Worm (Caenorhabditis elegans) whole organism, mixed stage, embryonic: ENCODE measurements around the gene skr-20.

Source experiments
- M03D4.4 ChIP-seq: sonication (generic microtip); optimal IDR thresholded peaks from 2 replicates; lab custom pipeline; 2017; ENCODE audit warnings: mild to moderate bottlenecking, missing genetic modification characterization, missing compliant biosample characterization
- bed-3 ChIP-seq: fragments of 200-800 bp; sonication (Bioruptor generic); optimal IDR thresholded peaks from 3 replicates; lab custom pipeline; 2018; ENCODE audit warnings: mild to moderate bottlenecking, missing genetic modification characterization, moderate library complexity, missing compliant biosample characterization
- blmp-1 ChIP-seq: fragments of 150-350 bp; optimal IDR thresholded peaks from 2 replicates; lab custom pipeline; 2014; ENCODE audit warnings: missing biosample characterization, missing genetic modification characterization
- ceh-39 ChIP-seq: fragments of 150-350 bp; optimal IDR thresholded peaks from 2 replicates; lab custom pipeline; 2014; ENCODE audit warnings: missing biosample characterization, missing genetic modification characterization
- ceh-43 ChIP-seq: fragments of 200-800 bp; sonication (Bioruptor generic); optimal IDR thresholded peaks from 2 replicates; lab custom pipeline; 2018; ENCODE audit warnings: mild to moderate bottlenecking, missing genetic modification characterization, moderate library complexity, missing compliant biosample characterization
- ceh-83 ChIP-seq: fragments of 200-800 bp; sonication (Bioruptor generic); optimal IDR thresholded peaks from 2 replicates; lab custom pipeline; 2018; ENCODE audit warnings: mild to moderate bottlenecking, missing genetic modification characterization, missing compliant biosample characterization
- ces-1 ChIP-seq: fragments of 150-350 bp; optimal IDR thresholded peaks from 2 replicates; lab custom pipeline; 2014; ENCODE audit warnings: missing biosample characterization, missing genetic modification reagents, missing genetic modification characterization
- cnd-1 ChIP-seq: fragments of 200-800 bp; sonication (Bioruptor generic); optimal IDR thresholded peaks from 2 replicates; lab custom pipeline; 2018; ENCODE audit warnings: mild to moderate bottlenecking, missing genetic modification characterization, missing compliant biosample characterization
- drap-1 ChIP-seq: fragments of 200-800 bp; sonication (Bioruptor generic); optimal IDR thresholded peaks from 3 replicates; lab custom pipeline; 2018; ENCODE audit warnings: mild to moderate bottlenecking, missing genetic modification characterization, missing compliant biosample characterization
- elt-1 ChIP-seq: sonication (generic microtip); optimal IDR thresholded peaks from 2 replicates; lab custom pipeline; 2017; ENCODE audit warnings: missing genetic modification characterization, mild to moderate bottlenecking, missing compliant biosample characterization, antibody characterized with exemption, moderate library complexity, borderline replicate concordance; ENCODE audit not compliant: insufficient read depth
- elt-3 ChIP-seq: fragments of 150-350 bp; optimal IDR thresholded peaks from 2 replicates; lab custom pipeline; 2014; ENCODE audit warnings: missing biosample characterization, missing genetic modification characterization
- flh-1 ChIP-seq: fragments of 200-800 bp; sonication (Bioruptor generic); optimal IDR thresholded peaks from 2 replicates; lab custom pipeline; 2018; ENCODE audit warnings: mild to moderate bottlenecking, missing genetic modification characterization, moderate library complexity, missing compliant biosample characterization
- ham-2 ChIP-seq: fragments of 200-800 bp; sonication (Bioruptor generic); optimal IDR thresholded peaks from 2 replicates; lab custom pipeline; 2018; ENCODE audit warnings: mild to moderate bottlenecking, missing genetic modification characterization, missing compliant biosample characterization
- hlh-1 ChIP-seq: fragments of 150-350 bp; optimal IDR thresholded peaks from 2 replicates; lab custom pipeline; 2014; ENCODE audit warnings: missing biosample characterization, missing genetic modification reagents, missing genetic modification characterization
- lin-13 ChIP-seq: fragments of 150-350 bp; optimal IDR thresholded peaks from 2 replicates; lab custom pipeline; 2014; ENCODE audit warnings: missing biosample characterization, missing genetic modification characterization
- lin-32 ChIP-seq: fragments of 200-800 bp; sonication (Bioruptor generic); optimal IDR thresholded peaks from 2 replicates; lab custom pipeline; 2018; ENCODE audit warnings: mild to moderate bottlenecking, missing genetic modification characterization, missing compliant biosample characterization
- lsy-2 ChIP-seq: fragments of 150-350 bp; optimal IDR thresholded peaks from 2 replicates; lab custom pipeline; 2014; ENCODE audit warnings: missing biosample characterization, missing genetic modification characterization
- mab-5 ChIP-seq: fragments of 150-350 bp; optimal IDR thresholded peaks from 2 replicates; lab custom pipeline; 2014; ENCODE audit warnings: missing biosample characterization, missing genetic modification characterization
- mep-1 ChIP-seq: fragments of 150-350 bp; optimal IDR thresholded peaks from 2 replicates; lab custom pipeline; 2017; ENCODE audit warnings: missing biosample characterization, missing genetic modification reagents, missing genetic modification characterization, inconsistent platforms
- mls-2 ChIP-seq: sonication (generic microtip); optimal IDR thresholded peaks from 2 replicates; lab custom pipeline; 2016; ENCODE audit warnings: mild to moderate bottlenecking, missing genetic modification characterization, moderate library complexity, missing compliant biosample characterization
- nhr-12 ChIP-seq: fragments of 150-350 bp; optimal IDR thresholded peaks from 2 replicates; lab custom pipeline; 2014; ENCODE audit warnings: missing biosample characterization, missing genetic modification characterization
- nhr-2 ChIP-seq: fragments of 150-350 bp; optimal IDR thresholded peaks from 2 replicates; lab custom pipeline; 2014; ENCODE audit warnings: missing biosample characterization, missing genetic modification characterization
- nhr-237 ChIP-seq: fragments of 150-350 bp; optimal IDR thresholded peaks from 2 replicates; lab custom pipeline; 2014; ENCODE audit warnings: missing biosample characterization, missing genetic modification characterization
- nhr-28 ChIP-seq: fragments of 150-350 bp; optimal IDR thresholded peaks from 2 replicates; lab custom pipeline; 2014; ENCODE audit warnings: missing biosample characterization, missing genetic modification characterization
- nhr-76 ChIP-seq: sonication (generic microtip); optimal IDR thresholded peaks from 2 replicates; lab custom pipeline; 2017; ENCODE audit warnings: missing biosample characterization, missing genetic modification characterization
- pha-4 ChIP-seq: fragments of 150-350 bp; optimal IDR thresholded peaks from 2 replicates; lab custom pipeline; 2018; ENCODE audit warnings: missing biosample characterization, missing genetic modification reagents, missing genetic modification characterization
- sem-2 ChIP-seq: fragments of 200-800 bp; sonication (Bioruptor generic); optimal IDR thresholded peaks from 2 replicates; lab custom pipeline; 2018; ENCODE audit warnings: mild to moderate bottlenecking, missing genetic modification characterization, missing compliant biosample characterization
- snpc-4 ChIP-seq: fragments of 150-350 bp; optimal IDR thresholded peaks from 2 replicates; lab custom pipeline; 2014; ENCODE audit warnings: missing biosample characterization, missing genetic modification characterization
- sptf-1 ChIP-seq: sonication (generic microtip); optimal IDR thresholded peaks from 2 replicates; lab custom pipeline; 2017; ENCODE audit warnings: mild to moderate bottlenecking, missing genetic modification characterization, moderate library complexity, missing compliant biosample characterization
- unc-120 ChIP-seq: sonication (generic microtip); optimal IDR thresholded peaks from 2 replicates; lab custom pipeline; 2017; ENCODE audit warnings: missing genetic modification characterization, missing compliant biosample characterization; ENCODE audit not compliant: poor library complexity, severe bottlenecking
- unc-39 ChIP-seq: fragments of 150-350 bp; optimal IDR thresholded peaks from 2 replicates; lab custom pipeline; 2014; ENCODE audit warnings: missing biosample characterization, missing genetic modification characterization
- unc-62 ChIP-seq: fragments of 150-350 bp; optimal IDR thresholded peaks from 2 replicates; lab custom pipeline; 2014; ENCODE audit warnings: missing biosample characterization, missing genetic modification reagents, missing genetic modification characterization
- zip-8 ChIP-seq: fragments of 150-350 bp; optimal IDR thresholded peaks from 2 replicates; lab custom pipeline; 2014; ENCODE audit warnings: missing biosample characterization, missing genetic modification characterization
- ztf-11 ChIP-seq: fragments of 150-350 bp; optimal IDR thresholded peaks from 2 replicates; lab custom pipeline; 2014; ENCODE audit warnings: missing biosample characterization, missing genetic modification characterization

Gene skr-20

DNA sequence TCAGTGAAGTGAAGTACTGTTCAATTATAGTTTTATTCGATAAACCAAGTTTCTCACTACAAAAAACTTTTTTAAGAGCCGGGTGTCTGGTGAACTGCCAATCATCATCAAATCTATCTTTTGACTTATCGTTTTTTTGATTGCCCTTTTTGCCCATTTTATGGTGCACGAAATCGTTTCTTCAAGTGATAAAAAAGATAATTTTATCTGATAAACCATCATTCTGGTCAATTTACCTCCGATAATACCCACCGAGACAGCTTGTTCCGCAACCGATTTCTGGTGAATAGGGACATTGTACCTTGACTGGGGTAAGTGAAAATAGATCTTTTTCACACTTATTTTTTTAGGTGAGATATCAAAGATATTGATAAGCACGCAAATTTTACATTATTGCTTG, 34.2 kb upstream of the skr-20 start, which contains the start of gene K08H2.10:
Gene K08H2.10, plus strand, starts transcription at position 230 of the 400 bp plus-strand sequence.
- no peak for TF ChIP-seq flh-1
- TF ChIP-seq nhr-76 (tag; lab: Kevin White, UChicago): no peak
- TF ChIP-seq nhr-28 (tag; lab: Kevin White, UChicago): no peak
- no peak for TF ChIP-seq mab-5 (tag; lab: Kevin White, UChicago)
- TF ChIP-seq ceh-83 (GFP tag; lab: Kevin White, UChicago): no peak
- TF ChIP-seq ceh-43 (GFP tag; lab: Kevin White, UChicago): no peak
- no peak for TF ChIP-seq hlh-1
- no peak for TF ChIP-seq lin-32 (GFP tag; lab: Kevin White, UChicago)
- no peak for TF ChIP-seq pha-4 (tag; lab: Kevin White, UChicago)
- no peak for TF ChIP-seq mep-1 (tag; lab: Kevin White, UChicago)
- TF ChIP-seq elt-3: no peak
- no peak for TF ChIP-seq bed-3 (GFP tag; lab: Kevin White, UChicago)

DNA sequence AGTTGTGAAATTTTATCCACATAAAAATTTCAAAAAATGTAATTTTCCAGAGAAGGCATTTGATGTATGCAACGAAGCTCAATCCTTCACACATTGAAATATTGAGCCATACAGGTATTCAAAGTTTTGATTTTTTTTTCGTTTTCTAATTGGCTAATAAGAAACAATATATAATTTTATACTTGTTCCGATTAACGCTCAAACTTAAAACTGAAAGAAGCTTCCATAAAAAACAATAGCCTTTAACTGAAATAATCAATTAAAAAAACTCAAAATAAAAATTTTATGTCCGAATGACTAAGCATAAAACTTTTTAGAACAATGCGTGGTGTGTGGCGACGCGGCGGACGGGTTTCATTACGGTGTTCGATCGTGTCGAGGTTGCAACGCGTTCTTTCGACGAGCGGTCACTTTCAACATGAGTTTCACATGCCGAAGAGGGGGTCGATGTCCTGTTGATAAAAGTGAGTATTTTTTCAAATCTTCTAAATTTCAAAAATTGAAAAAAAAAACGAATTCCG, 28.6 kb upstream of the skr-20 start, which contains the start of gene nhr-32:
Gene nhr-32, plus strand, starts transcription at position 51 of the 521 bp plus-strand sequence.
- TF ChIP-seq nhr-237 (tag; lab: Kevin White, UChicago) (no peak), lin-32 (GFP tag; lab: Kevin White, UChicago) (no peak), sem-2 (GFP tag; lab: Kevin White, UChicago) (no peak), hlh-1 (no peak), cnd-1 (no peak), ztf-11 (tag; lab: Kevin White, UChicago) (no peak), unc-62 (GFP tag; lab: Kevin White, UChicago) (no peak), lsy-2 (tag; lab: Kevin White, UChicago) (no peak)

DNA sequence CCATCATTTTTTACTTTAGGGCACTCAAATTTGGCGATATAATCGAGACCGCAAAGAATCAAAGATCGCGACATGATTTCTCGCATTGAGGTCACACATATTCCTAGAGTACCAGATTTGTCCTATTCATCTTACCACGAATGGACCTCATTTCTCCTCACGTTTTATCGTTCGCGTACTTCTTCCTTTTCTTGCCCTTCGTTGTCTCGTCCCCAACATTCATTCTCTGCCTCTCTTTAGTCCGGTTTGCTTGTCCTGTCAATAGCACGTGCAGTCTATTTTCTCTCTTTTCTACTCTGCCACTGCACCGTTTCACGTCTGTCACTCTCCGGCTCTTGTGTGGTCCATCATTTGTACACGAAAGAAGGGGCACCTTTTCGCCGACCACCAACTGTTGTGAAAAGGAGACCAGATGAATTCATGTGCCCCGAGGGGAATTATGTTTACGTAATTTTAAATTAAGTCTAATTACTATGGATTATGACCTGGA, 28.1 kb upstream of the skr-20 start:
- TF ChIP-seq lsy-2 (tag; lab: Kevin White, UChicago) (no peak), blmp-1 (no peak), elt-1 (peak; percentile 76), snpc-4 (tag; lab: Kevin White, UChicago) (no peak), unc-39 (tag; lab: Kevin White, UChicago) (no peak), unc-120 (tag; lab: Kevin White, UChicago) (peak; percentile 76), nhr-28 (tag; lab: Kevin White, UChicago) (no peak), unc-62 (GFP tag; lab: Kevin White, UChicago) (peak; percentile 81), drap-1 (GFP tag; lab: Kevin White, UChicago) (peak; percentile 3), ztf-11 (tag; lab: Kevin White, UChicago) (no peak), ceh-43 (GFP tag; lab: Kevin White, UChicago) (peak; percentile 7), ces-1 (GFP tag; lab: Kevin White, UChicago) (peak; percentile 86), nhr-76 (tag; lab: Kevin White, UChicago) (no peak), hlh-1 (peak; percentile 94), nhr-237 (tag; lab: Kevin White, UChicago) (peak; percentile 29), mab-5 (tag; lab: Kevin White, UChicago) (no peak), lin-13 (peak; percentile 41), M03D4.4 (tag; lab: Kevin White, UChicago) (no peak), mep-1 (tag; lab: Kevin White, UChicago) (peak; percentile 85), bed-3 (GFP tag; lab: Kevin White, UChicago) (no peak), ceh-39 (tag; lab: Kevin White, UChicago) (no peak), pha-4 (tag; lab: Kevin White, UChicago) (peak; percentile 72), nhr-2 (tag; lab: Kevin White, UChicago) (peak; percentile 63), sem-2 (GFP tag; lab: Kevin White, UChicago) (no peak), nhr-12 (no peak), ham-2 (GFP tag; lab: Kevin White, UChicago) (peak; percentile 43), sptf-1 (tag; lab: Kevin White, UChicago) (peak; percentile 22), cnd-1 (no peak), zip-8 (tag; lab: Kevin White, UChicago) (no peak), flh-1 (no peak), mls-2 (tag; lab: Kevin White, UChicago) (peak; percentile 64), elt-3 (no peak)
- TF ChIP-seq, all 35 proteins: peak for 15
